Worm (Caenorhabditis elegans): ENCODE results near the gene ascc-1.

DNA sequence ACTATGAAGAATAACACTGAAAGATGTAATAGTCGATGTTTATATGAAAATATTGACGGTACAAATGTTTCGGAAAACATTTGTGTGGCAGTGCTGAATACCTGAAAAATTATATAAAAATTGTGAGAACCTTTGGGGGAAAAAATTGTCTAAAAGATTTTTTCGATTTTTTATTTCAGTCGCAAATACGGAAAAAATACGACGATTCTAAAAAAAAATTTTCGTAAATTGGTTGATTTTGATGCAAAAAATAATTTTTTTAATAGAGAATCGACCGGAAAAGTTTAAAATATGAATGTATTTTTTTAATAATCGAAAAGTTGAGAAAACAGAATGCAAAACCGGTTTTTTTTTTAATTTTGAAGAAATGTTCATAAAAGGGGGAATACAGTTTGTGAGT is 37.7 kb downstream of the ascc-1 start, which contains the start of gene C50D2.7:
- TF ChIP-seq F13C5.2 (tag; optimal IDR thresholded peaks at IDR 0.05) (no peak), ceh-13 (GFP tag; optimal IDR thresholded peaks at IDR 0.05) (no peak), ama-1 (optimal IDR thresholded peaks at IDR 0.05) (no peak), tbx-11 (GFP tag; IDR thresholded peaks at IDR 0.05) (no peak), pes-1 (GFP tag; IDR thresholded peaks at IDR 0.05) (no peak)

Measured in whole organism, early embryonic.